Fruit fly (Drosophila melanogaster): Measurements from ENCODE around the gene Cyt-c1.
A peak's percentile ranks its signal among the peaks of the same experiment; 100 is the strongest.

The Cyt-c1 gene

DNA sequence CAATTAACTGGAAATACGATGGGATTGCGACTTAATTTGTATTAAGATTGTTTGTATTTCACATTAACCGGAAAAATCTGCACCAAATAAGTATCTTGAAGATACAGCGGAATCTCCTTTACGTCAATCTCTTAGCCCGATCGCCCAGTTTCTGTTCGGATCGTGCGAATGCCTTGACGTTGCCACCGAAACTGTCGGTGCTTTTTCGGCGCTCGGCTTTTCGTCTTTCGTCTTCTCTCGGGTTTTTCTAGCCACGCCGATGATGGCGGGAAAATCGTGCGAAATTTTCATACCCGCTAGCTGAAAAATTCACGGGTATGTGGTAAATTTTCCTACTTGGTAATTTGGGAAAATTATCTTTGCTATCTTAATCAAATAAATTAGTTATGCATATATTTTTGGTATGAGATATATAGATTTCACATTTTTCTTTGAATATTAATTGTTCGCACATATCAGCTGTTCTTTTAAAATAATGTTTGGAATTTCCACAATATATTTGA, 8.6 kb upstream of the Cyt-c1 start:
- peak; percentile 53 for TF ChIP-seq Eip78C (GFP tag)
- no peak for TF ChIP-seq achi (GFP tag; optimal IDR thresholded peaks at IDR 0.05)
- TF ChIP-seq CG8632 (GFP tag; optimal IDR thresholded peaks at IDR 0.05), result no peak

DNA sequence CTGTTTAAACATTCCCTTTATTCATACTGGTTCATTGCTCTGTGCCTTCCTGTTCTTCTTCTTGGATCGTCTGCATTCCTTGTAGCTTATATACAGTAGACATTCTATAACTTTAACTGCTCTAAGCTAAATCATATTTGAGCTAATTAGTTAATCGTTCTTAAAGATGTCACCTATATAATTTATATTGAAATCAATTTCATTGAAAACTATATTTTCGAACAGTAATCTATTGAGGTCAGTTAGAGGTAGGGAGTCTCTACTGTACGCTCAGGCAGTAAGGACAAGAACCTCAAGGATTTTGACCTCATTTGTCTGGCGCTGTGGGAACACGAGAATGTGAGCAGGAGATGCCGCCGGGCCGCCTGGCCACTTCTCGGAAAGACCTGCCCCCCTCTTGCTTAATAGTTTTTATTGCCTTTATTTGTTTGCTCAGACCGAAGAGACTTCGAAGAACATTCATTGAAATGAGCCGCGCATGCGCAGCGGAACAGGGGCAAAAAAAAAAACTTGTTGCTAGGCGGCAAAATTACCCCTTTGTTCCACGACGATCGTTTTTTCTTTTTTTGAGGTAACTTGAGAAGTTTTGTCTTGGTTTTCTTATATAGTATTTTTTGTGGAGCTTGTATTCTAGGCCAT, 7.2 kb upstream of the Cyt-c1 start:
- TF ChIP-seq CG11762 (GFP tag; optimal IDR thresholded peaks at IDR 0.05; ENCODE audit: insufficient read depth) (peak; percentile 59), achi (GFP tag; optimal IDR thresholded peaks at IDR 0.05) (peak; percentile 73), CG3032 (tag; optimal IDR thresholded peaks at IDR 0.05) (peak; percentile 96), CG6808 (GFP tag; optimal IDR thresholded peaks at IDR 0.05) (peak; percentile 95), fd85E (GFP tag; optimal IDR thresholded peaks at IDR 0.05) (peak; percentile 4), Ets96B (tag; optimal IDR thresholded peaks at IDR 0.05) (peak; percentile 97), Hr39 (GFP tag; optimal IDR thresholded peaks at IDR 0.05) (peak; percentile 62), Sox15 (GFP tag; optimal IDR thresholded peaks at IDR 0.05) (peak; percentile 40), Hr4 (GFP tag; optimal IDR thresholded peaks at IDR 0.05) (peak; percentile 40), CG8319 (GFP tag; optimal IDR thresholded peaks at IDR 0.05) (peak; percentile 26), fd59A (GFP tag; optimal IDR thresholded peaks at IDR 0.05) (peak; percentile 92), fkh (GFP tag; optimal IDR thresholded peaks at IDR 0.05) (no peak), CG9139 (GFP tag; optimal IDR thresholded peaks at IDR 0.05) (peak; percentile 70), cyc (GFP tag; optimal IDR thresholded peaks at IDR 0.05) (peak; percentile 62), CG6163 (GFP tag; IDR thresholded peaks at IDR 0.05) (peak; percentile 89), CG8632 (GFP tag; optimal IDR thresholded peaks at IDR 0.05) (peak; percentile 73), lz (GFP tag; optimal IDR thresholded peaks at IDR 0.05) (peak; percentile 60), CG6854 (GFP tag; optimal IDR thresholded peaks at IDR 0.05) (no peak), Blimp-1 (GFP tag; optimal IDR thresholded peaks at IDR 0.05) (no peak), Ets21C (GFP tag; optimal IDR thresholded peaks at IDR 0.05) (peak; percentile 15), CG11902 (GFP tag; optimal IDR thresholded peaks at IDR 0.05) (peak; percentile 42), Sox14 (GFP tag; optimal IDR thresholded peaks at IDR 0.05) (peak; percentile 79), CG10631 (GFP tag; optimal IDR thresholded peaks at IDR 0.05) (peak; percentile 86), CG11294 (GFP tag; IDR thresholded peaks at IDR 0.05) (no peak), Gug (GFP tag; IDR thresholded peaks at IDR 0.05) (0 out of 2 replicates have a peak, but pooled peaks have one; percentile 44), CG6792 (GFP tag; optimal IDR thresholded peaks at IDR 0.05) (peak; percentile 77), CG31627 (GFP tag; optimal IDR thresholded peaks at IDR 0.05) (peak; percentile 55), svp (GFP tag) (no peak), Eip93F (GFP tag; optimal IDR thresholded peaks at IDR 0.05) (no peak), CG16779 (tag; optimal IDR thresholded peaks at IDR 0.05) (peak; percentile 32), topi (GFP tag; optimal IDR thresholded peaks at IDR 0.05) (peak; percentile 62), CG4318 (GFP tag; optimal IDR thresholded peaks at IDR 0.05) (no peak), CG6276 (GFP tag; optimal IDR thresholded peaks at IDR 0.05) (no peak), CG1621 (tag; optimal IDR thresholded peaks at IDR 0.05) (peak; percentile 91), CG8119 (GFP tag; IDR thresholded peaks at IDR 0.05) (0 out of 3 replicates have a peak, but pooled peaks have one; percentile 41), CG7368 (GFP tag; optimal IDR thresholded peaks at IDR 0.05) (peak; percentile 78), vri (GFP tag; optimal IDR thresholded peaks at IDR 0.05) (peak; percentile 44), Lpt (GFP tag; optimal IDR thresholded peaks at IDR 0.05) (peak; percentile 10), pdm3 (GFP tag; optimal IDR thresholded peaks at IDR 0.05) (peak; percentile 78), OdsH (GFP tag; optimal IDR thresholded peaks at IDR 0.05) (peak; percentile 78), CG34406 (GFP tag; optimal IDR thresholded peaks at IDR 0.05) (peak; percentile 61), Eip78C (GFP tag) (peak; percentile 74), Eip75B (GFP tag; optimal IDR thresholded peaks at IDR 0.05) (peak; percentile 92), Sox102F (GFP tag; optimal IDR thresholded peaks at IDR 0.05) (peak; percentile 53), CG32006 (GFP tag; optimal IDR thresholded peaks at IDR 0.05) (peak; percentile 25), CG3919 (GFP tag; optimal IDR thresholded peaks at IDR 0.05) (peak; percentile 88), Met (GFP tag; optimal IDR thresholded peaks at IDR 0.05) (peak; percentile 72), CG15336 (GFP tag; IDR thresholded peaks at IDR 0.05) (no peak), salr (GFP tag; optimal IDR thresholded peaks at IDR 0.05) (peak; percentile 70 to 89)
